Worm (Caenorhabditis elegans): ENCODE results near the gene nep-3.

Gene nep-3

ce11 chrII:3835915-3836314 lies 41.1 kb downstream of the nep-3 start, which contains the start of gene oac-4:
Gene oac-4 (minus strand): TSS chrII:3836015.
- TF ChIP-seq nhr-21 (tag; optimal IDR thresholded peaks at IDR 0.05) (no peak), mbf-1 (tag; optimal IDR thresholded peaks at IDR 0.05) (no peak), ceh-16 (tag; optimal IDR thresholded peaks at IDR 0.05) (no peak), egl-27 (tag; optimal IDR thresholded peaks at IDR 0.05) (no peak), ceh-82 (tag; optimal IDR thresholded peaks at IDR 0.05) (no peak), ztf-4 (tag; optimal IDR thresholded peaks at IDR 0.05) (no peak), sma-3 (GFP tag; optimal IDR thresholded peaks at IDR 0.05) (no peak), mab-5 (tag; optimal IDR thresholded peaks at IDR 0.05) (no peak), skn-1 (tag; optimal IDR thresholded peaks at IDR 0.05) (no peak), nhr-12 (tag; optimal IDR thresholded peaks at IDR 0.05) (no peak), nhr-237 (tag; optimal IDR thresholded peaks at IDR 0.05) (no peak), nhr-10 (tag; optimal IDR thresholded peaks at IDR 0.05) (no peak), crh-2 (tag; optimal IDR thresholded peaks at IDR 0.05) (no peak), R02D3.7 (tag; optimal IDR thresholded peaks at IDR 0.05) (no peak), zag-1 (tag; optimal IDR thresholded peaks at IDR 0.05) (no peak), alr-1 (tag; optimal IDR thresholded peaks at IDR 0.05) (no peak)

- TF ChIP-seq lin-11 (tag; optimal IDR thresholded peaks at IDR 0.05) (no peak), R02D3.7 (tag; optimal IDR thresholded peaks at IDR 0.05) (no peak), nhr-10 (tag; optimal IDR thresholded peaks at IDR 0.05) (no peak), zag-1 (tag; optimal IDR thresholded peaks at IDR 0.05) (no peak), unc-55 (GFP tag; optimal IDR thresholded peaks at IDR 0.05) (no peak), ama-1 (optimal IDR thresholded peaks at IDR 0.05) (no peak), egl-27 (tag; optimal IDR thresholded peaks at IDR 0.05) (no peak), sma-9 (GFP tag; optimal IDR thresholded peaks at IDR 0.05) (no peak), sma-9 (tag; optimal IDR thresholded peaks at IDR 0.05) (no peak), ztf-1 (GFP tag; conservative IDR thresholded peaks at IDR 0.05) (no peak), unc-62 (GFP tag; optimal IDR thresholded peaks at IDR 0.05) (no peak), ZK546.5 (tag; optimal IDR thresholded peaks at IDR 0.05) (no peak), nhr-6 (tag; optimal IDR thresholded peaks at IDR 0.05) (no peak), nhr-25 (tag; optimal IDR thresholded peaks at IDR 0.05) (no peak), gmeb-1 (tag; optimal IDR thresholded peaks at IDR 0.05) (no peak), lin-13 (GFP tag; optimal IDR thresholded peaks at IDR 0.05) (no peak), mbf-1 (tag; optimal IDR thresholded peaks at IDR 0.05) (no peak), nhr-12 (tag; optimal IDR thresholded peaks at IDR 0.05) (no peak), snpc-4 (tag; optimal IDR thresholded peaks at IDR 0.05) (no peak), ceh-82 (tag; optimal IDR thresholded peaks at IDR 0.05) (no peak)
Observed at ce11 chrII:3832383-3832782, 44.6 kb downstream of the nep-3 start, which contains the start of gene F54D10.9. Gene F54D10.9 (minus strand): TSS chrII:3832483.

- TF ChIP-seq nhr-237 (tag; optimal IDR thresholded peaks at IDR 0.05), result no peak
- TF ChIP-seq ceh-82 (tag; optimal IDR thresholded peaks at IDR 0.05), result no peak
- TF ChIP-seq unc-39 (tag; optimal IDR thresholded peaks at IDR 0.05), result no peak
- no peak for TF ChIP-seq elt-1 (tag; optimal IDR thresholded peaks at IDR 0.05)
Observed at ce11 chrII:3829623-3830022, 47.4 kb downstream of the nep-3 start.

- TF ChIP-seq ceh-16 (tag; optimal IDR thresholded peaks at IDR 0.05), result no peak
- no peak for TF ChIP-seq crh-2 (tag; optimal IDR thresholded peaks at IDR 0.05)
- TF ChIP-seq nhr-237 (tag; optimal IDR thresholded peaks at IDR 0.05), result no peak
- TF ChIP-seq ztf-1 (GFP tag; conservative IDR thresholded peaks at IDR 0.05), result no peak
- TF ChIP-seq nhr-25 (tag; optimal IDR thresholded peaks at IDR 0.05), result no peak
Observed at ce11 chrII:3827801-3828200, 49.2 kb downstream of the nep-3 start, which contains the start of gene F54D10.8. Gene F54D10.8 (minus strand): TSS chrII:3827901.

ce11 chrII:3823855-3824254 lies 53.2 kb downstream of the nep-3 start, which contains the start of gene skr-15:
Gene skr-15 (plus strand): TSS chrII:3824155.
- no peak for TF ChIP-seq nhr-23 (tag; optimal IDR thresholded peaks at IDR 0.05)
- TF ChIP-seq nhr-10 (tag; optimal IDR thresholded peaks at IDR 0.05), result no peak
- no peak for TF ChIP-seq R02D3.7 (tag; optimal IDR thresholded peaks at IDR 0.05)
- TF ChIP-seq mab-5 (tag; optimal IDR thresholded peaks at IDR 0.05), result no peak
- TF ChIP-seq blmp-1 (tag; optimal IDR thresholded peaks at IDR 0.05; ENCODE audit: insufficient read depth), result no peak
- no peak for TF ChIP-seq sem-4 (tag; optimal IDR thresholded peaks at IDR 0.05)
- TF ChIP-seq F13H6.1 (tag; optimal IDR thresholded peaks at IDR 0.05), result no peak
- no peak for TF ChIP-seq zag-1 (tag; optimal IDR thresholded peaks at IDR 0.05)
- TF ChIP-seq crh-2 (tag; optimal IDR thresholded peaks at IDR 0.05), result no peak
- TF ChIP-seq mdl-1 (tag; optimal IDR thresholded peaks at IDR 0.05), result no peak
- TF ChIP-seq lin-39 (tag; optimal IDR thresholded peaks at IDR 0.05), result no peak
- TF ChIP-seq nhr-77 (tag; optimal IDR thresholded peaks at IDR 0.05), result no peak
- TF ChIP-seq ztf-1 (GFP tag; conservative IDR thresholded peaks at IDR 0.05), result no peak
- no peak for TF ChIP-seq ceh-16 (tag; optimal IDR thresholded peaks at IDR 0.05)
- TF ChIP-seq nhr-25 (tag; optimal IDR thresholded peaks at IDR 0.05), result no peak

Measured in whole organism, L2 larva.